Worm (Caenorhabditis elegans) whole organism, young adult: Measurements from ENCODE around the gene C02F5.13.
A peak's percentile ranks its signal among the peaks of the same experiment; 100 is the strongest.

ENCODE experiments used
- B0019.2 ChIP-seq: fragments of 200-800 bp; sonication (Bioruptor generic); conservative IDR thresholded peaks from 2 replicates; pipeline ENCODE4 v1.3.6; 2022; ENCODE audit warnings: missing genetic modification reagents, missing genetic modification characterization, missing compliant biosample characterization
- D2030.7 ChIP-seq: fragments of 200-800 bp; sonication (Bioruptor generic); IDR thresholded peaks from 2 replicates; pipeline ENCODE4 v1.3.6; 2022; ENCODE audit warnings: missing genetic modification reagents, missing genetic modification characterization, missing compliant biosample characterization
- F10E7.11 ChIP-seq: sonication (generic microtip); optimal IDR thresholded peaks from 2 replicates; lab custom pipeline; 2017; ENCODE audit warnings: mild to moderate bottlenecking, missing genetic modification characterization, moderate library complexity, missing compliant biosample characterization
- F23B12.7 ChIP-seq: sonication (generic microtip); optimal IDR thresholded peaks from 2 replicates; lab custom pipeline; 2017; ENCODE audit warnings: missing genetic modification characterization, mild to moderate bottlenecking, missing compliant biosample characterization, antibody characterized with exemption, moderate library complexity; ENCODE audit not compliant: insufficient read depth
- F37B4.10 ChIP-seq: fragments of 200-800 bp; sonication (Bioruptor generic); IDR thresholded peaks from 2 replicates; pipeline ENCODE4 v1.3.6; 2022; ENCODE audit warnings: missing genetic modification characterization, missing compliant biosample characterization
- F49E8.2 ChIP-seq: sonication (generic microtip); optimal IDR thresholded peaks from 3 replicates; lab custom pipeline; 2017; ENCODE audit warnings: missing genetic modification characterization, mild to moderate bottlenecking, missing compliant biosample characterization, antibody characterized with exemption, moderate library complexity; ENCODE audit not compliant: insufficient read depth
- F57C9.4 ChIP-seq: sonication (generic microtip); optimal IDR thresholded peaks from 2 replicates; lab custom pipeline; 2017; ENCODE audit warnings: mild to moderate bottlenecking, missing genetic modification characterization, missing compliant biosample characterization
- Y53G8AR.9 ChIP-seq: fragments of 200-800 bp; sonication (Bioruptor generic); conservative IDR thresholded peaks from 2 replicates; pipeline ENCODE4 v1.3.6; 2022; ENCODE audit warnings: missing genetic modification reagents, missing genetic modification characterization, missing compliant biosample characterization
- ama-1 ChIP-seq, 3 experiments: fragments of 150-350 bp in 1 of 3; sonication (generic microtip) in 2 of 3; optimal IDR thresholded peaks; 2 replicates each; lab custom pipeline; 2014 to 2018; ENCODE audit warnings: missing biosample characterization in 2 of 3, missing genetic modification characterization in 2 of 3, missing genetic modification reagents in 2 of 3
- aptf-2 ChIP-seq: fragments of 200-800 bp; sonication (Bioruptor generic); conservative IDR thresholded peaks from 2 replicates; pipeline ENCODE4 v1.3.6; 2022; ENCODE audit warnings: missing genetic modification reagents, missing genetic modification characterization, missing compliant biosample characterization
- atf-7 ChIP-seq: sonication (generic microtip); optimal IDR thresholded peaks from 2 replicates; lab custom pipeline; 2017; ENCODE audit warnings: mild to moderate bottlenecking, missing genetic modification characterization, missing compliant biosample characterization
- attf-3 ChIP-seq: fragments of 200-800 bp; sonication (Bioruptor generic); conservative IDR thresholded peaks from 2 replicates; pipeline ENCODE4 v1.3.6; 2022; ENCODE audit warnings: missing genetic modification reagents, missing genetic modification characterization, missing compliant biosample characterization
- attf-5 ChIP-seq: fragments of 200-800 bp; sonication (Bioruptor generic); optimal IDR thresholded peaks from 2 replicates; lab custom pipeline; 2018; ENCODE audit warnings: mild to moderate bottlenecking, missing genetic modification characterization, missing compliant biosample characterization
- attf-6 ChIP-seq: fragments of 200-800 bp; sonication (Bioruptor generic); IDR thresholded peaks from 2 replicates; pipeline ENCODE4 v1.3.6; 2022; ENCODE audit warnings: missing genetic modification reagents, missing genetic modification characterization, missing compliant biosample characterization
- bed-1 ChIP-seq: fragments of 200-800 bp; sonication (Bioruptor generic); IDR thresholded peaks from 2 replicates; pipeline ENCODE4 v1.3.6; 2022; ENCODE audit warnings: missing genetic modification reagents, missing genetic modification characterization, missing compliant biosample characterization
- cebp-1 ChIP-seq, 2 experiments: fragments of 200-800 bp in 1 of 2; sonication (Bioruptor generic) in 1 of 2; sonication (generic microtip) in 1 of 2; IDR thresholded peaks in 1 of 2; optimal IDR thresholded peaks in 1 of 2; 2 replicates each; pipeline versions ENCODE4 v1.3.6 to Lab custom; 2017 to 2022; ENCODE audit warnings: missing compliant biosample characterization in 2 of 2, missing genetic modification characterization in 2 of 2, mild to moderate bottlenecking in 1 of 2, missing genetic modification reagents in 1 of 2, moderate library complexity in 1 of 2
- ceh-40 ChIP-seq: fragments of 200-800 bp; sonication (Bioruptor generic); IDR thresholded peaks from 2 replicates; pipeline ENCODE4 v1.3.6; 2022; ENCODE audit warnings: missing genetic modification characterization, missing compliant biosample characterization
- ceh-58 ChIP-seq: fragments of 200-800 bp; sonication (Bioruptor generic); IDR thresholded peaks from 2 replicates; pipeline ENCODE4 v1.3.6; 2022; ENCODE audit warnings: missing genetic modification characterization, missing compliant biosample characterization
- ceh-79 ChIP-seq: sonication (generic microtip); optimal IDR thresholded peaks from 2 replicates; lab custom pipeline; 2017; ENCODE audit warnings: mild to moderate bottlenecking, missing genetic modification characterization, missing compliant biosample characterization
- dpl-1 ChIP-seq: fragments of 150-350 bp; optimal IDR thresholded peaks from 2 replicates; lab custom pipeline; 2014; ENCODE audit warnings: missing biosample characterization, missing genetic modification reagents, missing genetic modification characterization
- egl-18 ChIP-seq: fragments of 200-800 bp; sonication (Bioruptor generic); IDR thresholded peaks from 2 replicates; pipeline ENCODE4 v1.3.6; 2022; ENCODE audit warnings: missing genetic modification reagents, missing genetic modification characterization, missing compliant biosample characterization
- egl-44 ChIP-seq: fragments of 200-800 bp; sonication (Bioruptor generic); IDR thresholded peaks from 2 replicates; pipeline ENCODE4 v1.3.6; 2022; ENCODE audit warnings: missing genetic modification reagents, missing genetic modification characterization, missing compliant biosample characterization
- egrh-3 ChIP-seq: fragments of 200-800 bp; sonication (Bioruptor generic); IDR thresholded peaks from 2 replicates; pipeline ENCODE4 v1.3.6; 2022; ENCODE audit warnings: missing genetic modification reagents, missing genetic modification characterization, missing compliant biosample characterization
- hlh-12 ChIP-seq: sonication (generic microtip); optimal IDR thresholded peaks from 2 replicates; lab custom pipeline; 2016; ENCODE audit warnings: missing genetic modification characterization, missing compliant biosample characterization
- hmg-1.2 ChIP-seq: fragments of 200-800 bp; sonication (Bioruptor generic); IDR thresholded peaks from 2 replicates; pipeline ENCODE4 v1.3.6; 2022; ENCODE audit warnings: missing genetic modification reagents, missing genetic modification characterization, missing compliant biosample characterization
- let-607 ChIP-seq, 2 experiments: fragments of 200-800 bp in 1 of 2; sonication (Bioruptor generic) in 1 of 2; sonication (generic microtip) in 1 of 2; optimal IDR thresholded peaks; 2 replicates each; lab custom pipeline; 2016 to 2018; ENCODE audit warnings: mild to moderate bottlenecking in 2 of 2, missing compliant biosample characterization in 2 of 2, missing genetic modification characterization in 2 of 2, moderate library complexity in 2 of 2, missing genotype in 1 of 2
- lin-40 ChIP-seq: sonication (generic microtip); optimal IDR thresholded peaks from 2 replicates; lab custom pipeline; 2016; ENCODE audit warnings: missing genetic modification characterization, mild to moderate bottlenecking, missing compliant biosample characterization, missing genotype, missing genetic modification reagents
- lin-54 ChIP-seq: fragments of 200-800 bp; sonication (Bioruptor generic); optimal IDR thresholded peaks from 2 replicates; lab custom pipeline; 2018; ENCODE audit warnings: mild to moderate bottlenecking, missing genetic modification characterization, missing compliant biosample characterization
- madf-10 ChIP-seq: sonication (generic microtip); optimal IDR thresholded peaks from 2 replicates; lab custom pipeline; 2016; ENCODE audit warnings: mild to moderate bottlenecking, missing genetic modification characterization, missing compliant biosample characterization
- madf-6 ChIP-seq: fragments of 200-800 bp; sonication (Bioruptor generic); IDR thresholded peaks from 2 replicates; pipeline ENCODE4 v1.3.6; 2022; ENCODE audit warnings: missing genetic modification reagents, missing genetic modification characterization, missing compliant biosample characterization
- mcd-1 ChIP-seq: fragments of 200-800 bp; sonication (Bioruptor generic); IDR thresholded peaks from 2 replicates; pipeline ENCODE4 v1.3.6; 2022; ENCODE audit warnings: missing genetic modification reagents, missing genetic modification characterization, missing compliant biosample characterization
- mxl-1 ChIP-seq: sonication (generic microtip); optimal IDR thresholded peaks from 2 replicates; lab custom pipeline; 2016; ENCODE audit warnings: missing genetic modification characterization, missing compliant biosample characterization
- nfyb-1 ChIP-seq: fragments of 200-800 bp; sonication (Bioruptor generic); IDR thresholded peaks from 2 replicates; pipeline ENCODE4 v1.3.6; 2022; ENCODE audit warnings: missing genetic modification reagents, missing genetic modification characterization, missing compliant biosample characterization
- nhr-27 ChIP-seq: fragments of 200-800 bp; sonication (Bioruptor generic); optimal IDR thresholded peaks from 2 replicates; lab custom pipeline; 2018; ENCODE audit warnings: mild to moderate bottlenecking, missing genetic modification characterization, moderate library complexity, missing compliant biosample characterization
- nhr-80 ChIP-seq: sonication (generic microtip); optimal IDR thresholded peaks from 2 replicates; lab custom pipeline; 2016; ENCODE audit warnings: missing genetic modification characterization, missing compliant biosample characterization
- pha-4 ChIP-seq: fragments of 150-350 bp; sonication (generic microtip); optimal IDR thresholded peaks from 2 replicates; lab custom pipeline; 2014; ENCODE audit warnings: missing biosample characterization, missing genetic modification reagents, missing genetic modification characterization
- rpc-1 ChIP-seq, 2 experiments: fragments of 150-350 bp in 1 of 2; sonication (generic microtip) in 1 of 2; optimal IDR thresholded peaks; 2 replicates each; lab custom pipeline; 2014 to 2018; ENCODE audit warnings: missing biosample characterization in 1 of 2, missing genetic modification characterization in 1 of 2, missing genetic modification reagents in 1 of 2, missing genotype in 1 of 2
- sdz-38 ChIP-seq: sonication (generic microtip); optimal IDR thresholded peaks from 2 replicates; lab custom pipeline; 2016; ENCODE audit warnings: missing genotype, missing genetic modification characterization, missing compliant biosample characterization
- snpc-1.1 ChIP-seq: sonication (generic microtip); optimal IDR thresholded peaks from 2 replicates; lab custom pipeline; 2017; ENCODE audit warnings: missing genetic modification characterization, mild to moderate bottlenecking, missing compliant biosample characterization, antibody characterized with exemption, moderate library complexity, missing genotype, missing genetic modification reagents; ENCODE audit not compliant: insufficient read depth
- snpc-1.3 ChIP-seq: sonication (generic microtip); optimal IDR thresholded peaks from 2 replicates; lab custom pipeline; 2017; ENCODE audit warnings: missing genetic modification characterization, mild to moderate bottlenecking, missing compliant biosample characterization, antibody characterized with exemption, moderate library complexity, missing genotype, missing genetic modification reagents; ENCODE audit not compliant: insufficient read depth
- snpc-3.4 ChIP-seq: sonication (generic microtip); optimal IDR thresholded peaks from 2 replicates; lab custom pipeline; 2017; ENCODE audit warnings: missing genetic modification characterization, mild to moderate bottlenecking, missing compliant biosample characterization, antibody characterized with exemption, moderate library complexity, missing genotype, missing genetic modification reagents
- tlf-1 ChIP-seq: fragments of 200-800 bp; sonication (Bioruptor generic); optimal IDR thresholded peaks from 2 replicates; lab custom pipeline; 2018; ENCODE audit warnings: mild to moderate bottlenecking, missing genetic modification characterization, missing compliant biosample characterization
- unc-130 ChIP-seq: sonication (generic microtip); optimal IDR thresholded peaks from 2 replicates; lab custom pipeline; 2016; ENCODE audit warnings: missing genetic modification reagents, missing genetic modification characterization, missing compliant biosample characterization
- xnd-1 ChIP-seq: sonication (generic microtip); optimal IDR thresholded peaks from 2 replicates; lab custom pipeline; 2016; ENCODE audit warnings: missing genotype, missing genetic modification reagents, missing genetic modification characterization, missing compliant biosample characterization
- zim-3 ChIP-seq: sonication (generic microtip); optimal IDR thresholded peaks from 2 replicates; lab custom pipeline; 2017; ENCODE audit warnings: mild to moderate bottlenecking, missing genetic modification characterization, moderate library complexity, missing compliant biosample characterization
- ztf-18 ChIP-seq: sonication (generic microtip); optimal IDR thresholded peaks from 2 replicates; lab custom pipeline; 2016; ENCODE audit warnings: missing genotype, mild to moderate bottlenecking, missing genetic modification characterization, missing compliant biosample characterization
- ztf-3 ChIP-seq: fragments of 200-800 bp; sonication (Bioruptor generic); optimal IDR thresholded peaks from 2 replicates; lab custom pipeline; 2018; ENCODE audit warnings: mild to moderate bottlenecking, missing genetic modification characterization, missing compliant biosample characterization

Gene C02F5.13

ce11 chrIII:8242809-8243208 lies 4.3 kb upstream of the C02F5.13 start, which contains the start of gene C02F5.12:
Gene C02F5.12 (minus strand): TSS chrIII:8243029.
- TF ChIP-seq let-607 (tag; optimal IDR thresholded peaks at IDR 0.05; lab: Kevin White, UChicago) (no peak), aptf-2 (GFP tag; lab: Robert Waterston, UW) (no peak), snpc-3.4 (tag; lab: Kevin White, UChicago) (peak; percentile 33), nfyb-1 (GFP tag; lab: Robert Waterston, UW) (0 out of 2 replicates have a peak, but pooled peaks have one; percentile 31), madf-6 (GFP tag; lab: Robert Waterston, UW) (peak; percentile 49; the same call in 1 of the 2 replicates), tlf-1 (peak; percentile 35), attf-6 (GFP tag; lab: Robert Waterston, UW) (no peak), lin-40 (no peak), xnd-1 (tag; lab: Kevin White, UChicago) (no peak), unc-130 (GFP tag; lab: Kevin White, UChicago) (no peak), sdz-38 (tag; lab: Kevin White, UChicago) (no peak), nhr-27 (tag; lab: Kevin White, UChicago) (no peak), madf-10 (tag; lab: Kevin White, UChicago) (no peak), rpc-1 (optimal IDR thresholded peaks at IDR 0.05; lab: Kevin White, UChicago) (no peak), rpc-1 (tag; optimal IDR thresholded peaks at IDR 0.05; lab: Kevin White, UChicago) (no peak), B0019.2 (GFP tag; lab: Robert Waterston, UW) (no peak), pha-4 (tag; lab: Kevin White, UChicago) (no peak), ama-1 (optimal IDR thresholded peaks at IDR 0.05; lab: Kevin White, UChicago) (no peak), ama-1 (GFP tag; optimal IDR thresholded peaks at IDR 0.05; lab: Kevin White, UChicago) (no peak), bed-1 (GFP tag; lab: Robert Waterston, UW) (no peak), F49E8.2 (no peak), attf-5 (peak; percentile 16), egl-44 (GFP tag; lab: Robert Waterston, UW) (no peak), cebp-1 (GFP tag; IDR thresholded peaks at IDR 0.05; lab: Robert Waterston, UW) (no peak), cebp-1 (tag; optimal IDR thresholded peaks at IDR 0.05; lab: Kevin White, UChicago) (peak; percentile 48), dpl-1 (GFP tag; lab: Kevin White, UChicago) (no peak), zim-3 (no peak), nhr-80 (peak; percentile 46), ztf-3 (no peak), snpc-1.3 (no peak), hmg-1.2 (GFP tag; lab: Robert Waterston, UW) (peak; percentile 38), egrh-3 (GFP tag; lab: Robert Waterston, UW) (no peak), ceh-58 (GFP tag; lab: Robert Waterston, UW) (0 out of 2 replicates have a peak, but pooled peaks have one; percentile 51), attf-3 (GFP tag; lab: Robert Waterston, UW) (0 out of 2 replicates have a peak, but pooled peaks have one; percentile 19), mcd-1 (GFP tag; lab: Robert Waterston, UW) (peak; percentile 28; the same call in 1 of the 2 replicates), F57C9.4 (tag; lab: Kevin White, UChicago) (no peak), F23B12.7 (tag; lab: Kevin White, UChicago) (no peak), atf-7 (tag; lab: Kevin White, UChicago) (no peak), F10E7.11 (tag; lab: Kevin White, UChicago) (no peak), egl-18 (no peak), D2030.7 (GFP tag; lab: Robert Waterston, UW) (no peak), ztf-18 (tag; lab: Kevin White, UChicago) (no peak), ceh-79 (tag; lab: Kevin White, UChicago) (no peak), hlh-12 (tag; lab: Kevin White, UChicago) (no peak), mxl-1 (tag; lab: Kevin White, UChicago) (no peak), F37B4.10 (GFP tag; lab: Robert Waterston, UW) (no peak), Y53G8AR.9 (peak; percentile 69), snpc-1.1 (tag; lab: Kevin White, UChicago) (no peak), lin-54 (GFP tag; lab: Kevin White, UChicago) (peak; percentile 61), ceh-40 (GFP tag; lab: Robert Waterston, UW) (no peak)
